Worm (Caenorhabditis elegans): ENCODE results near the gene R52.4.

The R52.4 gene

DNA sequence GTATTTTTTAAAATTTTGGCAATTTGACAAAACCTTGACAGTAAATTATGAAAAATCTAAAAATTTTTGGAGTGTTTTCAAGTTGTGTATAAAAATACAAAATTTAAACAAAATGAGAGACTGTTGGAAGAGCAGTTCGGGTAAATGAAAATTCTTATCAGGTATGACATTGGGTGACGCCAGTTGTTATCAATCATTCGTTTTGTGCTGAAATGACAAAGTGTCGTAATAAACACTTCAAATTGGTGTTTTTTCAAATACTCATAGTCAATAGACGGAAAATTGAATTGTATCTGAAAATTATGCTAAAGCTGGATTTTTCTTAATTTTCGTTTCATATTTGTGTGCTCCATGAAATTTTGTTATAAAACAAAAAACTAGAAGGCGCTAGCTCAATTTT, 14.6 kb upstream of the R52.4 start:
- TF ChIP-seq F10E7.11 (tag; optimal IDR thresholded peaks at IDR 0.05) (no peak), repo-1 (tag; optimal IDR thresholded peaks at IDR 0.05) (no peak), efl-1 (GFP tag; optimal IDR thresholded peaks at IDR 0.05) (no peak), tlf-1 (GFP tag; optimal IDR thresholded peaks at IDR 0.05) (no peak), nfya-2 (GFP tag; IDR thresholded peaks at IDR 0.05) (no peak), lin-54 (GFP tag; optimal IDR thresholded peaks at IDR 0.05) (no peak)

- TF ChIP-seq nhr-80 (tag; optimal IDR thresholded peaks at IDR 0.05) (no peak), F10E7.11 (tag; optimal IDR thresholded peaks at IDR 0.05) (no peak), C17E4.6 (GFP tag; IDR thresholded peaks at IDR 0.05) (no peak), madf-6 (GFP tag; IDR thresholded peaks at IDR 0.05) (no peak), ceh-100 (GFP tag; IDR thresholded peaks at IDR 0.05) (no peak), lsy-27 (tag; optimal IDR thresholded peaks at IDR 0.05; ENCODE audit: borderline replicate concordance, insufficient read depth) (no peak), ekl-4 (GFP tag; IDR thresholded peaks at IDR 0.05) (no peak), ztf-28 (GFP tag; IDR thresholded peaks at IDR 0.05) (no peak), somi-1 (GFP tag; optimal IDR thresholded peaks at IDR 0.05) (no peak), lir-1 (GFP tag; conservative IDR thresholded peaks at IDR 0.05) (no peak), Y79H2A.3 (GFP tag; conservative IDR thresholded peaks at IDR 0.05) (no peak), F57C9.4 (tag; optimal IDR thresholded peaks at IDR 0.05) (no peak), hlh-26 (GFP tag; conservative IDR thresholded peaks at IDR 0.05) (no peak), lin-26 (GFP tag; IDR thresholded peaks at IDR 0.05) (no peak)
Observed at ce11 chrII:2122091-2122490, 13.9 kb upstream of the R52.4 start, which contains the start of gene math-37. Gene math-37, minus strand, starts transcription at chrII:2122191.

DNA sequence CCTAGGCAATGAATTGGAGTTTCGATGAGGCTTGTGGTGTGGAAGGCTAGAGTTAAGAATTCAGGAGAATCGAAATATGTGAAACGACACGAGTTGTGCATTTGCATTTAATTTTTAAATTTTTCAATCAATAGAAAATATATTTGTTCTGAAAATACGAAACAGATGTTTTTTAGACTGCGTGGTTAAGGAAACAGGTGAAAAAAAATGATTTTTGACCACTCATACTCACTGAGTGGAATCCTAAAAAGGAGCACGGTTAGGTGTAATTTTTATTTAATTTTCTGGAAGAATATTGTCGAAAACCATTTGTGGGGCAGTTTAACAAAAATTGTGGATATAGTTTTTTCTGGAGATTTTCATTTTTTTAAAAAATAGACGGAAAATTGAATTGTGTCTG, 8.6 kb upstream of the R52.4 start, which contains the start of gene srh-195:
Gene srh-195, minus strand, starts transcription at position 101 of the 400 bp plus-strand sequence.
- no peak for TF ChIP-seq zfh-2 (GFP tag; conservative IDR thresholded peaks at IDR 0.05)
- TF ChIP-seq ztf-22 (GFP tag; optimal IDR thresholded peaks at IDR 0.05): no peak
- no peak for TF ChIP-seq mxl-1 (tag; optimal IDR thresholded peaks at IDR 0.05)
- no peak for TF ChIP-seq T26A5.8 (tag; optimal IDR thresholded peaks at IDR 0.05)
- no peak for TF ChIP-seq rpc-1 (optimal IDR thresholded peaks at IDR 0.05)
- TF ChIP-seq rpc-1 (tag; optimal IDR thresholded peaks at IDR 0.05): no peak
- TF ChIP-seq C17E4.6 (GFP tag; IDR thresholded peaks at IDR 0.05): no peak
- no peak for TF ChIP-seq sdz-38 (tag; optimal IDR thresholded peaks at IDR 0.05)
- TF ChIP-seq him-1 (tag; optimal IDR thresholded peaks at IDR 0.05): no peak
- no peak for TF ChIP-seq hlh-12 (tag; optimal IDR thresholded peaks at IDR 0.05)

ce11 chrII:2114488-2114887, 6.3 kb upstream of the R52.4 start:
- TF ChIP-seq dox-1 (GFP tag; IDR thresholded peaks at IDR 0.05) (no peak), atf-7 (tag; optimal IDR thresholded peaks at IDR 0.05) (no peak), ceh-79 (tag; optimal IDR thresholded peaks at IDR 0.05) (no peak), hlh-26 (GFP tag; conservative IDR thresholded peaks at IDR 0.05) (no peak), ztf-6 (GFP tag; IDR thresholded peaks at IDR 0.05) (no peak), D2030.7 (GFP tag; IDR thresholded peaks at IDR 0.05) (no peak), B0336.3 (GFP tag; IDR thresholded peaks at IDR 0.05) (no peak), F10E7.11 (tag; optimal IDR thresholded peaks at IDR 0.05) (no peak), Y67H2A.10 (GFP tag; conservative IDR thresholded peaks at IDR 0.05) (no peak), chd-7 (tag; optimal IDR thresholded peaks at IDR 0.05) (no peak), sea-2 (GFP tag; IDR thresholded peaks at IDR 0.05) (no peak), lag-1 (GFP tag; IDR thresholded peaks at IDR 0.05) (no peak), him-1 (tag; optimal IDR thresholded peaks at IDR 0.05) (no peak), lin-26 (GFP tag; IDR thresholded peaks at IDR 0.05) (no peak)

Data from whole organism, young adult.